Worm (Caenorhabditis elegans) whole organism, midembryonic: ENCODE results near the gene fbxa-9.

Experiments
- cog-1 ChIP-seq: sonication (generic microtip); optimal IDR thresholded peaks from 2 replicates; lab custom pipeline; 2016; ENCODE audit warnings: missing genetic modification characterization, missing compliant biosample characterization
- flt-1 ChIP-seq: fragments of 200-800 bp; sonication (Bioruptor generic); IDR thresholded peaks from 2 replicates; pipeline ENCODE4 v1.3.6; 2022; ENCODE audit warnings: missing genetic modification characterization, missing compliant biosample characterization
- klf-2 ChIP-seq: fragments of 200-800 bp; sonication (Bioruptor generic); conservative IDR thresholded peaks from 2 replicates; pipeline ENCODE4 v1.3.6; 2022; ENCODE audit warnings: missing genetic modification reagents, missing genetic modification characterization, missing compliant biosample characterization
- tab-1 ChIP-seq: fragments of 200-800 bp; sonication (Bioruptor generic); IDR thresholded peaks from 2 replicates; pipeline ENCODE4 v1.3.6; 2022; ENCODE audit warnings: missing genetic modification characterization, missing compliant biosample characterization
- ztf-29 ChIP-seq: fragments of 200-800 bp; sonication (Bioruptor generic); IDR thresholded peaks from 2 replicates; pipeline ENCODE4 v1.3.6; 2022; ENCODE audit warnings: missing genetic modification reagents, missing genetic modification characterization, missing compliant biosample characterization

ce11 chrIII:2294736-2295135, 28.3 kb downstream of the fbxa-9 start:
- no peak for TF ChIP-seq klf-2 (GFP tag; lab: Robert Waterston, UW)
- no peak for TF ChIP-seq flt-1 (GFP tag; lab: Robert Waterston, UW)
- TF ChIP-seq cog-1, result no peak
- TF ChIP-seq tab-1 (GFP tag; lab: Robert Waterston, UW), result no peak
- TF ChIP-seq ztf-29 (GFP tag; lab: Robert Waterston, UW), result no peak
